Fruit fly (Drosophila melanogaster) whole organism, prepupa: Measurements from ENCODE around the gene CG13659.
A peak's percentile ranks its signal among the peaks of the same experiment; 100 is the strongest.

ENCODE experiments used
- CG10631 ChIP-seq: fragments of 200-800 bp; sonication (Bioruptor generic); optimal IDR thresholded peaks from 2 replicates; lab custom pipeline; 2016; ENCODE audit warnings: missing biosample characterization, missing genetic modification characterization
- CG10669 ChIP-seq: fragments of 200-800 bp; sonication (Bioruptor generic); optimal IDR thresholded peaks from 3 replicates; lab custom pipeline; 2018; ENCODE audit warnings: missing biosample characterization, mild to moderate bottlenecking, missing genetic modification characterization, moderate library complexity
- CG11294 ChIP-seq: fragments of 200-800 bp; sonication (Bioruptor generic); IDR thresholded peaks from 2 replicates; pipeline ENCODE4 v1.3.6; 2022; ENCODE audit warnings: missing biosample characterization, missing genetic modification characterization
- CG11762 ChIP-seq: fragments of 200-800 bp; sonication (Bioruptor generic); optimal IDR thresholded peaks from 3 replicates; lab custom pipeline; 2016; ENCODE audit warnings: missing biosample characterization, missing genetic modification characterization; ENCODE audit not compliant: insufficient read depth
- CG11902 ChIP-seq: fragments of 200-800 bp; sonication (Bioruptor generic); optimal IDR thresholded peaks from 3 replicates; lab custom pipeline; 2016; ENCODE audit warnings: missing biosample characterization, missing genetic modification characterization
- CG15336 ChIP-seq: fragments of 200-800 bp; sonication (Bioruptor generic); IDR thresholded peaks from 2 replicates; pipeline ENCODE4 v1.3.6; 2022; ENCODE audit warnings: missing biosample characterization, missing genetic modification characterization
- CG16779 ChIP-seq: fragments of 200-800 bp; sonication (Bioruptor generic); optimal IDR thresholded peaks from 3 replicates; lab custom pipeline; 2017; ENCODE audit warnings: missing biosample characterization, mild to moderate bottlenecking, missing genetic modification characterization
- CG31627 ChIP-seq: fragments of 200-800 bp; sonication (Bioruptor generic); optimal IDR thresholded peaks from 3 replicates; lab custom pipeline; 2016; ENCODE audit warnings: missing biosample characterization, missing genetic modification characterization
- CG32006 ChIP-seq: fragments of 200-800 bp; sonication (Bioruptor generic); optimal IDR thresholded peaks from 3 replicates; lab custom pipeline; 2017; ENCODE audit warnings: missing biosample characterization, mild to moderate bottlenecking, missing genetic modification characterization
- CG34406 ChIP-seq: fragments of 200-800 bp; sonication (Bioruptor generic); optimal IDR thresholded peaks from 3 replicates; lab custom pipeline; 2016; ENCODE audit warnings: missing biosample characterization, missing genetic modification characterization
- CG3919 ChIP-seq: fragments of 200-800 bp; sonication (Bioruptor generic); optimal IDR thresholded peaks from 3 replicates; lab custom pipeline; 2016; ENCODE audit warnings: missing biosample characterization, missing genetic modification characterization
- CG6163 ChIP-seq: fragments of 200-800 bp; sonication (Bioruptor generic); IDR thresholded peaks from 3 replicates; pipeline ENCODE4 v1.3.6; 2022; ENCODE audit warnings: missing biosample characterization, missing genetic modification characterization
- CG6276 ChIP-seq: fragments of 200-800 bp; sonication (Bioruptor generic); optimal IDR thresholded peaks from 2 replicates; lab custom pipeline; 2017; ENCODE audit warnings: missing biosample characterization, mild to moderate bottlenecking, missing genetic modification characterization
- CG6792 ChIP-seq: fragments of 200-800 bp; sonication (Bioruptor generic); optimal IDR thresholded peaks from 3 replicates; lab custom pipeline; 2016; ENCODE audit warnings: missing biosample characterization, missing genetic modification characterization
- CG6808 ChIP-seq: fragments of 200-800 bp; sonication (Bioruptor generic); optimal IDR thresholded peaks from 3 replicates; lab custom pipeline; 2017; ENCODE audit warnings: missing biosample characterization, missing genetic modification characterization, mild to moderate bottlenecking, moderate library complexity, missing genetic modification reagents
- CG6854 ChIP-seq: fragments of 200-800 bp; sonication (Bioruptor generic); optimal IDR thresholded peaks from 2 replicates; lab custom pipeline; 2017; ENCODE audit warnings: missing biosample characterization, mild to moderate bottlenecking, missing genetic modification characterization
- CG7368 ChIP-seq: fragments of 200-800 bp; sonication (Bioruptor generic); optimal IDR thresholded peaks from 3 replicates; lab custom pipeline; 2016; ENCODE audit warnings: missing biosample characterization, missing genetic modification characterization
- CG8319 ChIP-seq: fragments of 200-800 bp; sonication (Bioruptor generic); optimal IDR thresholded peaks from 3 replicates; lab custom pipeline; 2016; ENCODE audit warnings: missing biosample characterization, missing genetic modification characterization
- CG8632 ChIP-seq: fragments of 200-800 bp; sonication (Bioruptor generic); optimal IDR thresholded peaks from 3 replicates; lab custom pipeline; 2016; ENCODE audit warnings: missing biosample characterization, missing genetic modification characterization
- CG9139 ChIP-seq: fragments of 200-800 bp; sonication (Bioruptor generic); optimal IDR thresholded peaks from 3 replicates; lab custom pipeline; 2017; ENCODE audit warnings: missing biosample characterization, mild to moderate bottlenecking, missing genetic modification characterization
- Ets21C ChIP-seq: fragments of 200-800 bp; sonication (Bioruptor generic); optimal IDR thresholded peaks from 3 replicates; lab custom pipeline; 2016; ENCODE audit warnings: missing biosample characterization, missing genetic modification characterization
- Hr38 ChIP-seq: sonication (Bioruptor generic); optimal IDR thresholded peaks from 2 replicates; lab custom pipeline; 2016; ENCODE audit warnings: missing biosample characterization, missing genetic modification characterization
- Hr39 ChIP-seq: fragments of 200-800 bp; sonication (Bioruptor generic); optimal IDR thresholded peaks from 2 replicates; lab custom pipeline; 2016; ENCODE audit warnings: missing biosample characterization, missing genetic modification characterization
- Met ChIP-seq: fragments of 200-800 bp; sonication (Bioruptor generic); optimal IDR thresholded peaks from 3 replicates; lab custom pipeline; 2016; ENCODE audit warnings: missing biosample characterization, missing genetic modification characterization
- OdsH ChIP-seq: fragments of 200-800 bp; sonication (Bioruptor generic); optimal IDR thresholded peaks from 3 replicates; lab custom pipeline; 2016; ENCODE audit warnings: missing biosample characterization, missing genetic modification characterization
- Sox14 ChIP-seq: fragments of 200-800 bp; sonication (Bioruptor generic); optimal IDR thresholded peaks from 3 replicates; lab custom pipeline; 2016; ENCODE audit warnings: missing biosample characterization, missing genetic modification characterization
- acj6 ChIP-seq: fragments of 200-800 bp; sonication (Bioruptor generic); optimal IDR thresholded peaks from 3 replicates; lab custom pipeline; 2016; ENCODE audit warnings: missing biosample characterization, missing genetic modification characterization
- cyc ChIP-seq: fragments of 200-800 bp; sonication (Bioruptor generic); optimal IDR thresholded peaks from 3 replicates; lab custom pipeline; 2016; ENCODE audit warnings: missing biosample characterization, missing genetic modification characterization
- dsx ChIP-seq: fragments of 200-800 bp; optimal IDR thresholded peaks from 3 replicates; lab custom pipeline; 2019; ENCODE audit warnings: missing biosample characterization, mild to moderate bottlenecking, missing genetic modification characterization, moderate library complexity; ENCODE audit not compliant: poor library complexity, severe bottlenecking
- esn ChIP-seq: fragments of 200-800 bp; sonication (Bioruptor generic); optimal IDR thresholded peaks from 2 replicates; lab custom pipeline; 2016; ENCODE audit warnings: missing biosample characterization, mild to moderate bottlenecking, missing genetic modification characterization, moderate library complexity
- fkh ChIP-seq: fragments of 200-800 bp; sonication (Bioruptor generic); optimal IDR thresholded peaks from 3 replicates; lab custom pipeline; 2017; ENCODE audit warnings: missing biosample characterization, mild to moderate bottlenecking, missing genetic modification characterization, moderate library complexity
- pdm3 ChIP-seq: fragments of 200-800 bp; sonication (Bioruptor generic); optimal IDR thresholded peaks from 3 replicates; lab custom pipeline; 2016; ENCODE audit warnings: missing biosample characterization, missing genetic modification characterization
- spab ChIP-seq: fragments of 200-800 bp; sonication (Bioruptor generic); optimal IDR thresholded peaks from 2 replicates; lab custom pipeline; 2017; ENCODE audit warnings: missing biosample characterization, mild to moderate bottlenecking, missing genetic modification characterization, missing genetic modification reagents
- svp ChIP-seq: fragments of 200-800 bp; sonication (Bioruptor generic); peaks from one replicate; lab custom pipeline; 2016; ENCODE audit warnings: missing biosample characterization, missing genetic modification characterization
- vri ChIP-seq: fragments of 200-800 bp; sonication (Bioruptor generic); optimal IDR thresholded peaks from 3 replicates; lab custom pipeline; 2016; ENCODE audit warnings: missing biosample characterization, mild to moderate bottlenecking, missing genetic modification characterization

The CG13659 gene

dm6 chr3R:25302239-25302638, 1.5 kb downstream of the CG13659 start, which contains the start of gene CG31370:
Gene CG31370 (plus strand): TSS chr3R:25302464.
- TF ChIP-seq CG15336 (GFP tag; lab: Robert Waterston, UW) (no peak), vri (GFP tag; lab: Kevin White, UChicago) (no peak), Ets21C (GFP tag; lab: Kevin White, UChicago) (no peak), Hr38 (GFP tag; lab: Kevin White, UChicago) (no peak), CG32006 (GFP tag; lab: Kevin White, UChicago) (no peak), CG6276 (GFP tag; lab: Kevin White, UChicago) (no peak), CG6808 (GFP tag; lab: Kevin White, UChicago) (no peak), CG9139 (no peak), CG10631 (GFP tag; lab: Kevin White, UChicago) (no peak), CG11294 (no peak), CG11762 (GFP tag; lab: Kevin White, UChicago) (no peak), CG16779 (tag; lab: Kevin White, UChicago) (no peak), CG8319 (GFP tag; lab: Kevin White, UChicago) (no peak), CG6163 (GFP tag; lab: Robert Waterston, UW) (no peak), CG6854 (GFP tag; lab: Kevin White, UChicago) (no peak), spab (GFP tag; lab: Kevin White, UChicago) (no peak), cyc (GFP tag; lab: Kevin White, UChicago) (no peak)

- no peak for TF ChIP-seq CG3919
- TF ChIP-seq Met = no peak
- no peak for TF ChIP-seq CG6792 (GFP tag; lab: Kevin White, UChicago)
- TF ChIP-seq fkh (GFP tag; lab: Kevin White, UChicago) = peak; percentile 45
- peak; percentile 97 for TF ChIP-seq svp (GFP tag; lab: Kevin White, UChicago)
- TF ChIP-seq Hr39 = no peak
- TF ChIP-seq CG11902 (GFP tag; lab: Kevin White, UChicago) = no peak
- no peak for TF ChIP-seq esn (GFP tag; lab: Kevin White, UChicago)
- no peak for TF ChIP-seq CG6808 (GFP tag; lab: Kevin White, UChicago)
- TF ChIP-seq CG8632 = no peak
- no peak for TF ChIP-seq CG10669
- TF ChIP-seq spab (GFP tag; lab: Kevin White, UChicago) = no peak
- TF ChIP-seq, all 60 proteins: peak for 2
Measured at dm6 chr3R:25303857-25304440, 3.3 kb downstream of the CG13659 start, which contains the start of gene CG31436. Gene CG31436 (plus strand): TSS chr3R:25304137.

DNA sequence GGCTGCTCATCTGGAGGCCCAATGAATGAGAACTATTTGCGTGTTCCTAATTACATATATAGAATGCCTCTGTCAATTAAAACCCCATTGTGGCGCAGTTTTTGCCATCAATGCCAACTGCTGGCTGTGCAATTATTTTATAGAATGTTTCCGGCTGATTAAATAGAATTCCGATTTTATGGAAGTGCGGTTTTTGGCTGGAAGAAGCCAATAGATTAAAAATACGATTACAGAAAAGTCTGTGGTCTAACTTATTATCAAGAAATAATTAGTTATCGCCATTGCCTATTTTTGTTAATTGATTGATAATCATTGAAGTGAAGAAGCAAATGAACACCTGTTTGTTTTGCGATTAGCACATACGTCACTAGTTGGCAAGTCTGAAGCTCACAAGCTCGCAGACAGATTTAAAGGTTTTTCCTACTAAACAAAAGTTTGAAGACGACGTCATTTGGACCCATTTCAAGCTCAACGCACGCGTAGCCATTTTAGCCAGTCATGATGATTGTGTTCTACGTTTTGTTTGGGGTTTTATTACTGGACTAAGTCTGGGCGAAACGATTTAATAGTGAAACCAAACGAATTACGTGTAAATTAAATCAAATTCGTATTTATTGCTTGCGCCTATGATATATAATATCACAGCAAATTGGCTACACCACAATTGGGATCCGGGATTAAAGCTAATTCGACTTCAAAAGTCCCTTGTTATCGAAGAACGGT, 5.3 kb downstream of the CG13659 start:
- TF ChIP-seq CG7368 (no peak), acj6 (GFP tag; lab: Kevin White, UChicago) (no peak), OdsH (no peak), Hr38 (GFP tag; lab: Kevin White, UChicago) (no peak), Met (no peak), vri (GFP tag; lab: Kevin White, UChicago) (peak; percentile 26), fkh (GFP tag; lab: Kevin White, UChicago) (peak; percentile 56), CG6276 (GFP tag; lab: Kevin White, UChicago) (no peak), CG15336 (GFP tag; lab: Robert Waterston, UW) (no peak)

- no peak for TF ChIP-seq dsx (GFP tag; lab: Kevin White, UChicago)
- no peak for TF ChIP-seq CG34406 (GFP tag; lab: Kevin White, UChicago)
- no peak for TF ChIP-seq pdm3 (GFP tag; lab: Kevin White, UChicago)
- no peak for TF ChIP-seq spab (GFP tag; lab: Kevin White, UChicago)
- no peak for TF ChIP-seq CG8319 (GFP tag; lab: Kevin White, UChicago)
- TF ChIP-seq CG31627 (GFP tag; lab: Kevin White, UChicago) = no peak
- TF ChIP-seq Sox14 (GFP tag; lab: Kevin White, UChicago) = no peak
- TF ChIP-seq, all 60 proteins: peak for 0
Measured at dm6 chr3R:25308228-25308627, 7.5 kb downstream of the CG13659 start, which contains the start of gene CG10550. Gene CG10550 (minus strand): TSS chr3R:25308391.
